Worm (Caenorhabditis elegans) whole organism, young adult: ENCODE results near the gene mtm-3.
A peak's percentile ranks its signal among the peaks of the same experiment; 100 is the strongest.

Source experiments
- F23B12.7 ChIP-seq: sonication (generic microtip); optimal IDR thresholded peaks from 2 replicates; lab custom pipeline; 2017; ENCODE audit warnings: missing genetic modification characterization, mild to moderate bottlenecking, missing compliant biosample characterization, antibody characterized with exemption, moderate library complexity; ENCODE audit not compliant: insufficient read depth
- F37B4.10 ChIP-seq: fragments of 200-800 bp; sonication (Bioruptor generic); IDR thresholded peaks from 2 replicates; pipeline ENCODE4 v1.3.6; 2022; ENCODE audit warnings: missing genetic modification characterization, missing compliant biosample characterization
- F57A8.1 ChIP-seq: fragments of 200-800 bp; sonication (Bioruptor generic); optimal IDR thresholded peaks from 2 replicates; lab custom pipeline; 2018; ENCODE audit warnings: mild to moderate bottlenecking, missing genetic modification characterization, moderate library complexity, missing compliant biosample characterization
- T26A5.8 ChIP-seq: sonication (generic microtip); optimal IDR thresholded peaks from 2 replicates; lab custom pipeline; 2016; ENCODE audit warnings: missing genetic modification characterization, missing compliant biosample characterization
- Y56A3A.18 ChIP-seq: fragments of 200-800 bp; sonication (Bioruptor generic); IDR thresholded peaks from 2 replicates; pipeline ENCODE4 v1.3.6; 2022; ENCODE audit warnings: missing genetic modification reagents, missing genetic modification characterization, missing compliant biosample characterization
- cebp-1 ChIP-seq, 2 experiments: fragments of 200-800 bp in 1 of 2; sonication (Bioruptor generic) in 1 of 2; sonication (generic microtip) in 1 of 2; IDR thresholded peaks in 1 of 2; optimal IDR thresholded peaks in 1 of 2; 2 replicates each; pipeline versions ENCODE4 v1.3.6 to Lab custom; 2017 to 2022; ENCODE audit warnings: missing compliant biosample characterization in 2 of 2, missing genetic modification characterization in 2 of 2, mild to moderate bottlenecking in 1 of 2, missing genetic modification reagents in 1 of 2, moderate library complexity in 1 of 2
- ceh-40 ChIP-seq: fragments of 200-800 bp; sonication (Bioruptor generic); IDR thresholded peaks from 2 replicates; pipeline ENCODE4 v1.3.6; 2022; ENCODE audit warnings: missing genetic modification characterization, missing compliant biosample characterization
- ceh-79 ChIP-seq: sonication (generic microtip); optimal IDR thresholded peaks from 2 replicates; lab custom pipeline; 2017; ENCODE audit warnings: mild to moderate bottlenecking, missing genetic modification characterization, missing compliant biosample characterization
- dpl-1 ChIP-seq: fragments of 150-350 bp; optimal IDR thresholded peaks from 2 replicates; lab custom pipeline; 2014; ENCODE audit warnings: missing biosample characterization, missing genetic modification reagents, missing genetic modification characterization
- egl-18 ChIP-seq: fragments of 200-800 bp; sonication (Bioruptor generic); IDR thresholded peaks from 2 replicates; pipeline ENCODE4 v1.3.6; 2022; ENCODE audit warnings: missing genetic modification reagents, missing genetic modification characterization, missing compliant biosample characterization
- egl-44 ChIP-seq: fragments of 200-800 bp; sonication (Bioruptor generic); IDR thresholded peaks from 2 replicates; pipeline ENCODE4 v1.3.6; 2022; ENCODE audit warnings: missing genetic modification reagents, missing genetic modification characterization, missing compliant biosample characterization
- egrh-3 ChIP-seq: fragments of 200-800 bp; sonication (Bioruptor generic); IDR thresholded peaks from 2 replicates; pipeline ENCODE4 v1.3.6; 2022; ENCODE audit warnings: missing genetic modification reagents, missing genetic modification characterization, missing compliant biosample characterization
- ekl-4 ChIP-seq: fragments of 200-800 bp; sonication (Bioruptor generic); IDR thresholded peaks from 2 replicates; pipeline ENCODE4 v1.3.6; 2022; ENCODE audit warnings: missing genetic modification reagents, missing genetic modification characterization, missing compliant biosample characterization
- him-1 ChIP-seq: sonication (generic microtip); optimal IDR thresholded peaks from 2 replicates; lab custom pipeline; 2016; ENCODE audit warnings: missing genotype, missing genetic modification reagents, missing genetic modification characterization, missing compliant biosample characterization
- hlh-26 ChIP-seq: fragments of 200-800 bp; sonication (Bioruptor generic); conservative IDR thresholded peaks from 2 replicates; pipeline ENCODE4 v1.3.6; 2022; ENCODE audit warnings: missing genetic modification reagents, missing genetic modification characterization, missing compliant biosample characterization
- hmg-20 ChIP-seq: fragments of 200-800 bp; sonication (Bioruptor generic); IDR thresholded peaks from 2 replicates; pipeline ENCODE4 v1.3.6; 2022; ENCODE audit warnings: missing genetic modification reagents, missing genetic modification characterization, missing compliant biosample characterization
- hsf-1 ChIP-seq: fragments of 200-800 bp; sonication (Bioruptor generic); IDR thresholded peaks from 2 replicates; pipeline ENCODE4 v1.3.6; 2022; ENCODE audit warnings: missing genetic modification reagents, missing genetic modification characterization, missing compliant biosample characterization
- lag-1 ChIP-seq: fragments of 200-800 bp; sonication (Bioruptor generic); IDR thresholded peaks from 2 replicates; pipeline ENCODE4 v1.3.6; 2022; ENCODE audit warnings: missing genetic modification reagents, missing genetic modification characterization, missing compliant biosample characterization
- lin-26 ChIP-seq: fragments of 200-800 bp; sonication (Bioruptor generic); IDR thresholded peaks from 2 replicates; pipeline ENCODE4 v1.3.6; 2022; ENCODE audit warnings: missing genetic modification reagents, missing genetic modification characterization, missing compliant biosample characterization
- lsy-27 ChIP-seq: sonication (generic microtip); optimal IDR thresholded peaks from 2 replicates; lab custom pipeline; 2017; ENCODE audit warnings: missing genetic modification characterization, mild to moderate bottlenecking, missing compliant biosample characterization, antibody characterized with exemption, missing genotype, borderline replicate concordance; ENCODE audit not compliant: insufficient read depth
- nfya-2 ChIP-seq: fragments of 200-800 bp; sonication (Bioruptor generic); IDR thresholded peaks from 2 replicates; pipeline ENCODE4 v1.3.6; 2022; ENCODE audit warnings: missing genetic modification reagents, missing genetic modification characterization, missing compliant biosample characterization
- nhr-120 ChIP-seq: fragments of 200-800 bp; sonication (Bioruptor generic); IDR thresholded peaks from 2 replicates; pipeline ENCODE4 v1.3.6; 2022; ENCODE audit warnings: missing genetic modification characterization, missing compliant biosample characterization
- nhr-80 ChIP-seq: sonication (generic microtip); optimal IDR thresholded peaks from 2 replicates; lab custom pipeline; 2016; ENCODE audit warnings: missing genetic modification characterization, missing compliant biosample characterization
- rcor-1 ChIP-seq: fragments of 200-800 bp; sonication (Bioruptor generic); IDR thresholded peaks from 2 replicates; pipeline ENCODE4 v1.3.6; 2022; ENCODE audit warnings: missing genetic modification reagents, missing genetic modification characterization, missing compliant biosample characterization
- repo-1 ChIP-seq: sonication (generic microtip); optimal IDR thresholded peaks from 2 replicates; lab custom pipeline; 2017; ENCODE audit warnings: mild to moderate bottlenecking, missing genetic modification characterization, missing compliant biosample characterization
- sea-2 ChIP-seq: fragments of 200-800 bp; sonication (Bioruptor generic); IDR thresholded peaks from 2 replicates; pipeline ENCODE4 v1.3.6; 2022; ENCODE audit warnings: missing genetic modification characterization, missing compliant biosample characterization
- snpc-4 ChIP-seq, 5 experiments: fragments of 150-350 bp in 1 of 5; sonication (generic microtip) in 4 of 5; optimal IDR thresholded peaks; 2 replicates each; lab custom pipeline; 2014 to 2018; ENCODE audit warnings: missing genetic modification characterization in 5 of 5, missing biosample characterization in 3 of 5, antibody characterized with exemption in 2 of 5, mild to moderate bottlenecking in 2 of 5, missing compliant biosample characterization in 2 of 5, missing genotype in 2 of 5, moderate library complexity in 2 of 5, missing genetic modification reagents in 1 of 5
- tlf-1 ChIP-seq: fragments of 200-800 bp; sonication (Bioruptor generic); optimal IDR thresholded peaks from 2 replicates; lab custom pipeline; 2018; ENCODE audit warnings: mild to moderate bottlenecking, missing genetic modification characterization, missing compliant biosample characterization
- unc-130 ChIP-seq: sonication (generic microtip); optimal IDR thresholded peaks from 2 replicates; lab custom pipeline; 2016; ENCODE audit warnings: missing genetic modification reagents, missing genetic modification characterization, missing compliant biosample characterization
- unc-62 ChIP-seq: fragments of 150-350 bp; optimal IDR thresholded peaks from 2 replicates; lab custom pipeline; 2014; ENCODE audit warnings: missing biosample characterization, missing genetic modification reagents, missing genetic modification characterization
- zim-3 ChIP-seq: sonication (generic microtip); optimal IDR thresholded peaks from 2 replicates; lab custom pipeline; 2017; ENCODE audit warnings: mild to moderate bottlenecking, missing genetic modification characterization, moderate library complexity, missing compliant biosample characterization
- ztf-18 ChIP-seq: sonication (generic microtip); optimal IDR thresholded peaks from 2 replicates; lab custom pipeline; 2016; ENCODE audit warnings: missing genotype, mild to moderate bottlenecking, missing genetic modification characterization, missing compliant biosample characterization
- ztf-25 ChIP-seq: fragments of 200-800 bp; sonication (Bioruptor generic); IDR thresholded peaks from 2 replicates; pipeline ENCODE4 v1.3.6; 2022; ENCODE audit warnings: missing genetic modification reagents, missing genetic modification characterization, missing compliant biosample characterization
- ztf-28 ChIP-seq: fragments of 200-800 bp; sonication (Bioruptor generic); IDR thresholded peaks from 2 replicates; pipeline ENCODE4 v1.3.6; 2022; ENCODE audit warnings: missing genetic modification reagents, missing genetic modification characterization, missing compliant biosample characterization
- ztf-3 ChIP-seq: fragments of 200-800 bp; sonication (Bioruptor generic); optimal IDR thresholded peaks from 2 replicates; lab custom pipeline; 2018; ENCODE audit warnings: mild to moderate bottlenecking, missing genetic modification characterization, missing compliant biosample characterization

mtm-3 gene

DNA sequence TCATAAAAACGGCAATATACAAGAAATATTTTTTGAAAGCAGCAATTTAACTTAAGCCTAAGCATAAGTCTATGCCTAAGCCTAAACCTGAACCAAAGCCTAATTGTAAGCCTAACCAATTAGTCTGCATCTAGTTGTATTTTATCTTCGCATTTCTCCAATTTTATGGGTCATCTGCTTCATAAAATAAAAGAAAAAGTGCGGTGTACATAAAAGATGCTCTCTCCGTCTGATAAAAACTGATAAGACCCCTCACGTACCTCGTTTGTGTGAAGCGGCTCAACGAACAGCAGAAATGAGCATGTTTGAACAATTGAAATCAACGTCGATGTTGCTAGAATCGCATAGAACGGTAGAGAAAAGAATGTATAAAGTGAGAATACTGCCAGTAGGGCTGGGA, 15.2 kb downstream of the mtm-3 start:
- TF ChIP-seq zim-3 (tag; lab: Kevin White, UChicago) (no peak), Y56A3A.18 (GFP tag; lab: Robert Waterston, UW) (no peak), nhr-80 (peak; percentile 44), ceh-40 (GFP tag; lab: Robert Waterston, UW) (no peak), lin-26 (GFP tag; lab: Robert Waterston, UW) (no peak), ztf-18 (no peak)

DNA sequence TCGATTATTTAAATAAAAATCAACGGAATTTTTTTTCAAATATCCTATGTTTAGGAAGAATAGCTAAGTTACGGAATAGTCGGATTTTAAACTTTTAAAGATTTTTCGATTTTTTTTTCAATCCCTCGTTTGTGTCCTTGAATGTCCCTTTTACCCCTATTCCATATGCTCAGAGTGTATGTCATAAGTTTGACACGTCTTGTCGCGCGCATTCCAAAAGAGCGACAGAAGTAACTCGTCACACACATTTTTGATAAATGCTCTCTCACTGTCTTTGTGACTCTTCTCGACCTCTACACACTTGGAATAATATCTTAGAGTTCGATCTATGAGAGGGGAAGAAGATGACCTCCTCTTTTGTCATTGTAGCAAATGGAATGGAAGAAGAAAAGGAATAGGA, 16.4 kb downstream of the mtm-3 start:
- TF ChIP-seq ztf-3 (GFP tag; lab: Kevin White, UChicago) (no peak), unc-130 (GFP tag; lab: Kevin White, UChicago) (no peak), hmg-20 (no peak), unc-62 (no peak), ztf-25 (no peak), snpc-4 (GFP tag; optimal IDR thresholded peaks at IDR 0.05; lab: Kevin White, UChicago) (no peak), snpc-4 (tag; optimal IDR thresholded peaks at IDR 0.05; lab: Kevin White, UChicago) (no peak), F57A8.1 (GFP tag; lab: Kevin White, UChicago) (no peak), dpl-1 (GFP tag; lab: Kevin White, UChicago) (no peak), hlh-26 (GFP tag; lab: Robert Waterston, UW) (no peak)

- TF ChIP-seq lag-1 (GFP tag; lab: Robert Waterston, UW) (no peak), lsy-27 (tag; lab: Kevin White, UChicago) (no peak), F37B4.10 (GFP tag; lab: Robert Waterston, UW) (no peak), T26A5.8 (tag; lab: Kevin White, UChicago) (no peak), hsf-1 (GFP tag; lab: Robert Waterston, UW) (0 out of 2 replicates have a peak, but pooled peaks have one; percentile 24)
These were observed 17.4 kb downstream of the mtm-3 start for ce11 chrIII:3782853-3783252.

ce11 chrIII:3781827-3782226, 18.4 kb downstream of the mtm-3 start:
- no peak for TF ChIP-seq ekl-4
- TF ChIP-seq cebp-1 (GFP tag; IDR thresholded peaks at IDR 0.05; lab: Robert Waterston, UW), result 0 out of 2 replicates have a peak, but pooled peaks have one; percentile 13
- TF ChIP-seq cebp-1 (tag; optimal IDR thresholded peaks at IDR 0.05; lab: Kevin White, UChicago), result peak; percentile 59
- no peak for TF ChIP-seq ztf-28 (GFP tag; lab: Robert Waterston, UW)

DNA sequence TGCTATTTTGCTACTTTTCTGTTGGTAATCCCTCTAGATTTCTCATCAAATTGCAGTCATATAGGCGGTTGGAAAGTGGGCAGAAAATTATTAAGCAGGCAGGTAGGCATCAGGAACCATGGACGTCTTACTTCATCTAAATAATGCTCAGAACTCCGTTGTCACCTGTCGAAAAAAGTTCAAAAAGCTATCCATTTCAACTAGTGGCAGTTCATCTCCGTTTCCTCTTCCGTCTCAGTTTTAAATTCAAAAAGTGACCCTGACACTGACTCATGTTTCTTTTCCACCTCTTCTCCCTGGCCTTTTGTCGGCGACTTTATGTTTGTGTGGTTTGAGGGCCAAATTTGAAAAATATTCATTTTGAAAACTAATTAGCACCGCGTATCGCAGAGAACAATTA, 25.7 kb downstream of the mtm-3 start:
- TF ChIP-seq ztf-18 (no peak), ceh-79 (no peak), him-1 (tag; lab: Kevin White, UChicago) (no peak), unc-130 (GFP tag; lab: Kevin White, UChicago) (no peak), hmg-20 (no peak), egl-44 (GFP tag; lab: Robert Waterston, UW) (no peak), tlf-1 (GFP tag; lab: Kevin White, UChicago) (no peak), F23B12.7 (tag; lab: Kevin White, UChicago) (no peak), sea-2 (no peak), dpl-1 (GFP tag; lab: Kevin White, UChicago) (no peak), nfya-2 (no peak), rcor-1 (no peak), repo-1 (tag; lab: Kevin White, UChicago) (no peak), nhr-120 (GFP tag; lab: Robert Waterston, UW) (no peak), egrh-3 (no peak), egl-18 (no peak)
